Worm (Caenorhabditis elegans) whole organism, late embryonic: Measurements from ENCODE around the gene atl-1.

Source experiments
- lim-6 ChIP-seq: sonication (generic microtip); optimal IDR thresholded peaks from 2 replicates; lab custom pipeline; 2016; ENCODE audit warnings: missing genetic modification characterization, missing compliant biosample characterization
- npax-4 ChIP-seq: sonication (generic microtip); optimal IDR thresholded peaks from 2 replicates; lab custom pipeline; 2016; ENCODE audit warnings: missing genetic modification characterization, missing compliant biosample characterization

- no peak for TF ChIP-seq lim-6
- no peak for TF ChIP-seq npax-4 (tag; lab: Kevin White, UChicago)
Observed at ce11 chrV:9673199-9673843, 27.9 kb upstream of the atl-1 start, which contains the start of gene sulp-8.
